Worm (Caenorhabditis elegans) whole organism, young adult: Measurements from ENCODE around the gene scl-1.
A peak's percentile ranks its signal among the peaks of the same experiment; 100 is the strongest.

ENCODE experiments used
- C06A6.2 ChIP-seq: fragments of 200-800 bp; sonication (Bioruptor generic); conservative IDR thresholded peaks from 2 replicates; pipeline ENCODE4 v1.3.6; 2022; ENCODE audit warnings: missing genetic modification characterization, missing compliant biosample characterization
- F37B4.10 ChIP-seq: fragments of 200-800 bp; sonication (Bioruptor generic); IDR thresholded peaks from 2 replicates; pipeline ENCODE4 v1.3.6; 2022; ENCODE audit warnings: missing genetic modification characterization, missing compliant biosample characterization
- K11D2.4 ChIP-seq: fragments of 200-800 bp; sonication (Bioruptor generic); IDR thresholded peaks from 2 replicates; pipeline ENCODE4 v1.3.6; 2022; ENCODE audit warnings: missing genetic modification reagents, missing genetic modification characterization, missing compliant biosample characterization
- T26A5.8 ChIP-seq: sonication (generic microtip); optimal IDR thresholded peaks from 2 replicates; lab custom pipeline; 2016; ENCODE audit warnings: missing genetic modification characterization, missing compliant biosample characterization
- atf-7 ChIP-seq: sonication (generic microtip); optimal IDR thresholded peaks from 2 replicates; lab custom pipeline; 2017; ENCODE audit warnings: mild to moderate bottlenecking, missing genetic modification characterization, missing compliant biosample characterization
- athp-1 ChIP-seq: sonication (generic microtip); optimal IDR thresholded peaks from 2 replicates; lab custom pipeline; 2017; ENCODE audit warnings: mild to moderate bottlenecking, missing genetic modification characterization, missing compliant biosample characterization
- attf-5 ChIP-seq: fragments of 200-800 bp; sonication (Bioruptor generic); optimal IDR thresholded peaks from 2 replicates; lab custom pipeline; 2018; ENCODE audit warnings: mild to moderate bottlenecking, missing genetic modification characterization, missing compliant biosample characterization
- attf-6 ChIP-seq: fragments of 200-800 bp; sonication (Bioruptor generic); IDR thresholded peaks from 2 replicates; pipeline ENCODE4 v1.3.6; 2022; ENCODE audit warnings: missing genetic modification reagents, missing genetic modification characterization, missing compliant biosample characterization
- bed-1 ChIP-seq: fragments of 200-800 bp; sonication (Bioruptor generic); IDR thresholded peaks from 2 replicates; pipeline ENCODE4 v1.3.6; 2022; ENCODE audit warnings: missing genetic modification reagents, missing genetic modification characterization, missing compliant biosample characterization
- ceh-58 ChIP-seq: fragments of 200-800 bp; sonication (Bioruptor generic); IDR thresholded peaks from 2 replicates; pipeline ENCODE4 v1.3.6; 2022; ENCODE audit warnings: missing genetic modification characterization, missing compliant biosample characterization
- chd-7 ChIP-seq: sonication (generic microtip); optimal IDR thresholded peaks from 2 replicates; lab custom pipeline; 2016; ENCODE audit warnings: mild to moderate bottlenecking, missing genetic modification characterization, moderate library complexity, missing compliant biosample characterization
- die-1 ChIP-seq: sonication (generic microtip); optimal IDR thresholded peaks from 2 replicates; lab custom pipeline; 2016; ENCODE audit warnings: missing genotype, mild to moderate bottlenecking, missing genetic modification characterization, missing compliant biosample characterization
- egrh-3 ChIP-seq: fragments of 200-800 bp; sonication (Bioruptor generic); IDR thresholded peaks from 2 replicates; pipeline ENCODE4 v1.3.6; 2022; ENCODE audit warnings: missing genetic modification reagents, missing genetic modification characterization, missing compliant biosample characterization
- hmg-20 ChIP-seq: fragments of 200-800 bp; sonication (Bioruptor generic); IDR thresholded peaks from 2 replicates; pipeline ENCODE4 v1.3.6; 2022; ENCODE audit warnings: missing genetic modification reagents, missing genetic modification characterization, missing compliant biosample characterization
- hsf-1 ChIP-seq: fragments of 200-800 bp; sonication (Bioruptor generic); IDR thresholded peaks from 2 replicates; pipeline ENCODE4 v1.3.6; 2022; ENCODE audit warnings: missing genetic modification reagents, missing genetic modification characterization, missing compliant biosample characterization
- lin-26 ChIP-seq: fragments of 200-800 bp; sonication (Bioruptor generic); IDR thresholded peaks from 2 replicates; pipeline ENCODE4 v1.3.6; 2022; ENCODE audit warnings: missing genetic modification reagents, missing genetic modification characterization, missing compliant biosample characterization
- lin-40 ChIP-seq: sonication (generic microtip); optimal IDR thresholded peaks from 2 replicates; lab custom pipeline; 2016; ENCODE audit warnings: missing genetic modification characterization, mild to moderate bottlenecking, missing compliant biosample characterization, missing genotype, missing genetic modification reagents
- lin-54 ChIP-seq: fragments of 200-800 bp; sonication (Bioruptor generic); optimal IDR thresholded peaks from 2 replicates; lab custom pipeline; 2018; ENCODE audit warnings: mild to moderate bottlenecking, missing genetic modification characterization, missing compliant biosample characterization
- mxl-1 ChIP-seq: sonication (generic microtip); optimal IDR thresholded peaks from 2 replicates; lab custom pipeline; 2016; ENCODE audit warnings: missing genetic modification characterization, missing compliant biosample characterization
- nfyb-1 ChIP-seq: fragments of 200-800 bp; sonication (Bioruptor generic); IDR thresholded peaks from 2 replicates; pipeline ENCODE4 v1.3.6; 2022; ENCODE audit warnings: missing genetic modification reagents, missing genetic modification characterization, missing compliant biosample characterization
- nhr-90 ChIP-seq: sonication (generic microtip); optimal IDR thresholded peaks from 2 replicates; lab custom pipeline; 2016; ENCODE audit warnings: missing genotype, mild to moderate bottlenecking, missing genetic modification characterization, missing compliant biosample characterization
- pbrm-1 ChIP-seq: fragments of 200-800 bp; sonication (Bioruptor generic); IDR thresholded peaks from 2 replicates; pipeline ENCODE4 v1.3.6; 2022; ENCODE audit warnings: missing genetic modification reagents, missing genetic modification characterization, missing compliant biosample characterization
- rec-8 ChIP-seq, 2 experiments: sonication (generic microtip); optimal IDR thresholded peaks; 2 replicates each; lab custom pipeline; 2016; ENCODE audit warnings: mild to moderate bottlenecking in 2 of 2, missing genetic modification characterization in 2 of 2, missing genetic modification reagents in 2 of 2, missing genotype in 2 of 2, missing biosample characterization in 1 of 2, missing compliant biosample characterization in 1 of 2, moderate library complexity in 1 of 2
- sdz-38 ChIP-seq: sonication (generic microtip); optimal IDR thresholded peaks from 2 replicates; lab custom pipeline; 2016; ENCODE audit warnings: missing genotype, missing genetic modification characterization, missing compliant biosample characterization
- snpc-4 ChIP-seq, 5 experiments: fragments of 150-350 bp in 1 of 5; sonication (generic microtip) in 4 of 5; optimal IDR thresholded peaks; 2 replicates each; lab custom pipeline; 2014 to 2018; ENCODE audit warnings: missing genetic modification characterization in 5 of 5, missing biosample characterization in 3 of 5, antibody characterized with exemption in 2 of 5, mild to moderate bottlenecking in 2 of 5, missing compliant biosample characterization in 2 of 5, missing genotype in 2 of 5, moderate library complexity in 2 of 5, missing genetic modification reagents in 1 of 5
- somi-1 ChIP-seq: fragments of 200-800 bp; sonication (Bioruptor generic); optimal IDR thresholded peaks from 2 replicates; lab custom pipeline; 2018; ENCODE audit warnings: mild to moderate bottlenecking, missing genetic modification characterization, missing compliant biosample characterization
- sptf-2 ChIP-seq: fragments of 200-800 bp; sonication (Bioruptor generic); optimal IDR thresholded peaks from 2 replicates; lab custom pipeline; 2018; ENCODE audit warnings: mild to moderate bottlenecking, missing genetic modification characterization, missing compliant biosample characterization
- tbx-9 ChIP-seq: sonication (generic microtip); optimal IDR thresholded peaks from 2 replicates; lab custom pipeline; 2016; ENCODE audit warnings: borderline replicate concordance, missing genetic modification characterization, inconsistent platforms, missing compliant biosample characterization
- ztf-18 ChIP-seq: sonication (generic microtip); optimal IDR thresholded peaks from 2 replicates; lab custom pipeline; 2016; ENCODE audit warnings: missing genotype, mild to moderate bottlenecking, missing genetic modification characterization, missing compliant biosample characterization
- ztf-22 ChIP-seq: fragments of 200-800 bp; sonication (Bioruptor generic); optimal IDR thresholded peaks from 2 replicates; lab custom pipeline; 2018; ENCODE audit warnings: mild to moderate bottlenecking, missing genetic modification characterization, moderate library complexity, missing compliant biosample characterization
- ztf-25 ChIP-seq: fragments of 200-800 bp; sonication (Bioruptor generic); IDR thresholded peaks from 2 replicates; pipeline ENCODE4 v1.3.6; 2022; ENCODE audit warnings: missing genetic modification reagents, missing genetic modification characterization, missing compliant biosample characterization
- ztf-26 ChIP-seq: sonication (generic microtip); optimal IDR thresholded peaks from 2 replicates; lab custom pipeline; 2017; ENCODE audit warnings: missing genetic modification characterization, missing compliant biosample characterization
- ztf-3 ChIP-seq: fragments of 200-800 bp; sonication (Bioruptor generic); optimal IDR thresholded peaks from 2 replicates; lab custom pipeline; 2018; ENCODE audit warnings: mild to moderate bottlenecking, missing genetic modification characterization, missing compliant biosample characterization
- ztf-6 ChIP-seq: fragments of 200-800 bp; sonication (Bioruptor generic); IDR thresholded peaks from 2 replicates; pipeline ENCODE4 v1.3.6; 2022; ENCODE audit warnings: missing genetic modification reagents, missing genetic modification characterization, missing compliant biosample characterization

scl-1 gene

ce11 chrIV:13070142-13070541, 14.0 kb downstream of the scl-1 start, which contains the start of gene scl-7:
scl-7 (plus strand) TSS chrIV:13070442.
- TF ChIP-seq atf-7 (tag; lab: Kevin White, UChicago) (no peak), nfyb-1 (GFP tag; lab: Robert Waterston, UW) (no peak), mxl-1 (tag; lab: Kevin White, UChicago) (no peak), sdz-38 (no peak), pbrm-1 (GFP tag; lab: Robert Waterston, UW) (no peak), ztf-3 (GFP tag; lab: Kevin White, UChicago) (no peak), bed-1 (GFP tag; lab: Robert Waterston, UW) (no peak), hsf-1 (GFP tag; lab: Robert Waterston, UW) (no peak), ceh-58 (GFP tag; lab: Robert Waterston, UW) (no peak), ztf-22 (GFP tag; lab: Kevin White, UChicago) (no peak), nhr-90 (tag; lab: Kevin White, UChicago) (no peak)

ce11 chrIV:13071445-13071844, 15.3 kb downstream of the scl-1 start, which contains the start of gene scl-8:
scl-8 (plus strand) TSS chrIV:13071745.
- TF ChIP-seq hmg-20 (GFP tag; lab: Robert Waterston, UW) = no peak

ce11 chrIV:13075625-13076252, 19.6 kb downstream of the scl-1 start:
- TF ChIP-seq lin-26 (peak; percentile 47; the same call in 1 of the 2 replicates), snpc-4 (GFP tag; optimal IDR thresholded peaks at IDR 0.05; lab: Kevin White, UChicago) (no peak), snpc-4 (tag; optimal IDR thresholded peaks at IDR 0.05; lab: Kevin White, UChicago) (peak in 3 of 4 experiments; percentile 14 to 79 (median 62)), somi-1 (GFP tag; lab: Kevin White, UChicago) (peak; percentile 17), ztf-18 (tag; lab: Kevin White, UChicago) (no peak), T26A5.8 (tag; lab: Kevin White, UChicago) (no peak)

ce11 chrIV:13076620-13077019, 20.5 kb downstream of the scl-1 start, which contains the start of gene C39E9.7:
C39E9.7 (minus strand) TSS chrIV:13076720.
- TF ChIP-seq attf-5 (GFP tag; lab: Kevin White, UChicago) = no peak
- TF ChIP-seq ztf-6 (GFP tag; lab: Robert Waterston, UW) = no peak
- no peak for TF ChIP-seq F37B4.10 (GFP tag; lab: Robert Waterston, UW)
- no peak for TF ChIP-seq sptf-2

ce11 chrIV:13077694-13078093, 21.6 kb downstream of the scl-1 start:
- no peak for TF ChIP-seq egrh-3
- TF ChIP-seq attf-6 (GFP tag; lab: Robert Waterston, UW) = no peak
- peak; percentile 78 for TF ChIP-seq ztf-26 (tag; lab: Kevin White, UChicago)
- no peak for TF ChIP-seq tbx-9
- no peak for TF ChIP-seq athp-1 (tag; lab: Kevin White, UChicago)
- peak; percentile 17 for TF ChIP-seq lin-40 (tag; lab: Kevin White, UChicago)
- TF ChIP-seq chd-7 (tag; lab: Kevin White, UChicago) = peak; percentile 33
- TF ChIP-seq lin-54 = no peak
- peak; percentile 17 for TF ChIP-seq somi-1 (GFP tag; lab: Kevin White, UChicago)
- TF ChIP-seq K11D2.4 (GFP tag; lab: Robert Waterston, UW) = 0 out of 2 replicates have a peak, but pooled peaks have one; percentile 30
- TF ChIP-seq rec-8 (tag; optimal IDR thresholded peaks at IDR 0.05; lab: Kevin White, UChicago) = no peak
- TF ChIP-seq C06A6.2 (GFP tag; lab: Robert Waterston, UW) = no peak
- TF ChIP-seq ztf-25 (GFP tag; lab: Robert Waterston, UW) = no peak
- TF ChIP-seq die-1 (tag; lab: Kevin White, UChicago) = peak; percentile 63
